Worm (Caenorhabditis elegans) whole organism, midembryonic: ENCODE results near the gene ZK1098.12.

Experiments
- T22C8.4 ChIP-seq: fragments of 200-800 bp; sonication (Bioruptor generic); IDR thresholded peaks from 2 replicates; pipeline ENCODE4 v1.3.6; 2022; ENCODE audit warnings: missing genetic modification characterization, missing compliant biosample characterization
- cog-1 ChIP-seq: sonication (generic microtip); optimal IDR thresholded peaks from 2 replicates; lab custom pipeline; 2016; ENCODE audit warnings: missing genetic modification characterization, missing compliant biosample characterization
- flt-1 ChIP-seq: fragments of 200-800 bp; sonication (Bioruptor generic); IDR thresholded peaks from 2 replicates; pipeline ENCODE4 v1.3.6; 2022; ENCODE audit warnings: missing genetic modification characterization, missing compliant biosample characterization
- klf-2 ChIP-seq: fragments of 200-800 bp; sonication (Bioruptor generic); conservative IDR thresholded peaks from 2 replicates; pipeline ENCODE4 v1.3.6; 2022; ENCODE audit warnings: missing genetic modification reagents, missing genetic modification characterization, missing compliant biosample characterization
- med-1 ChIP-seq: sonication (generic microtip); optimal IDR thresholded peaks from 2 replicates; lab custom pipeline; 2017; ENCODE audit warnings: missing genetic modification characterization, mild to moderate bottlenecking, missing compliant biosample characterization, antibody characterized with exemption, missing genetic modification reagents; ENCODE audit not compliant: insufficient read depth
- ref-1 ChIP-seq: fragments of 200-800 bp; sonication (Bioruptor generic); conservative IDR thresholded peaks from 2 replicates; pipeline ENCODE4 v1.3.6; 2022; ENCODE audit warnings: missing genetic modification reagents, missing genetic modification characterization, missing compliant biosample characterization
- tab-1 ChIP-seq: fragments of 200-800 bp; sonication (Bioruptor generic); IDR thresholded peaks from 2 replicates; pipeline ENCODE4 v1.3.6; 2022; ENCODE audit warnings: missing genetic modification characterization, missing compliant biosample characterization
- ztf-23 ChIP-seq: fragments of 200-800 bp; sonication (Bioruptor generic); IDR thresholded peaks from 2 replicates; pipeline ENCODE4 v1.3.6; 2022; ENCODE audit warnings: missing genetic modification reagents, missing genetic modification characterization, missing compliant biosample characterization
- ztf-29 ChIP-seq: fragments of 200-800 bp; sonication (Bioruptor generic); IDR thresholded peaks from 2 replicates; pipeline ENCODE4 v1.3.6; 2022; ENCODE audit warnings: missing genetic modification reagents, missing genetic modification characterization, missing compliant biosample characterization

ce11 chrIII:9563235-9563634 lies 18.3 kb downstream of the ZK1098.12 start, which contains the start of gene C48B4.9:
- TF ChIP-seq T22C8.4 (GFP tag; lab: Robert Waterston, UW): no peak
- no peak for TF ChIP-seq tab-1
- TF ChIP-seq cog-1: no peak
- TF ChIP-seq klf-2 (GFP tag; lab: Robert Waterston, UW): no peak
- no peak for TF ChIP-seq ztf-23 (GFP tag; lab: Robert Waterston, UW)
- TF ChIP-seq flt-1 (GFP tag; lab: Robert Waterston, UW): no peak
- no peak for TF ChIP-seq ztf-29 (GFP tag; lab: Robert Waterston, UW)
- no peak for TF ChIP-seq med-1
- TF ChIP-seq ref-1 (GFP tag; lab: Robert Waterston, UW): no peak
